Fruit fly (Drosophila melanogaster) whole organism, embryonic: Measurements from ENCODE around the gene CG10301.

ENCODE experiments used
- Bdp1 ChIP-seq: fragments of 200-800 bp; sonication (Bioruptor generic); optimal IDR thresholded peaks from 3 replicates; lab custom pipeline; 2016; ENCODE audit warnings: missing biosample characterization, missing genetic modification characterization
- Bgb ChIP-seq: fragments of 200-800 bp; sonication (Bioruptor generic); IDR thresholded peaks from 2 replicates; pipeline ENCODE4 v1.3.6; 2022; ENCODE audit warnings: missing biosample characterization, missing genetic modification characterization; ENCODE audit not compliant: partially characterized antibody
- Bteb2 ChIP-seq: fragments of 200-800 bp; sonication (Bioruptor generic); optimal IDR thresholded peaks from 2 replicates; lab custom pipeline; 2016; ENCODE audit warnings: missing biosample characterization, missing genetic modification characterization
- CG10959 ChIP-seq: fragments of 200-800 bp; sonication (Bioruptor generic); IDR thresholded peaks from 2 replicates; pipeline ENCODE4 v1.3.6; 2022; ENCODE audit warnings: missing biosample characterization, missing genetic modification characterization
- CG12071 ChIP-seq: fragments of 200-800 bp; sonication (Bioruptor generic); optimal IDR thresholded peaks from 3 replicates; lab custom pipeline; 2018; ENCODE audit warnings: missing biosample characterization, mild to moderate bottlenecking, missing genetic modification characterization
- CG13287 ChIP-seq: fragments of 200-800 bp; sonication (Bioruptor generic); IDR thresholded peaks from 2 replicates; pipeline ENCODE4 v1.3.6; 2022; ENCODE audit warnings: missing biosample characterization, missing genetic modification characterization; ENCODE audit not compliant: partially characterized antibody
- CG14710 ChIP-seq: fragments of 200-800 bp; sonication (Bioruptor generic); optimal IDR thresholded peaks from 3 replicates; lab custom pipeline; 2019; ENCODE audit warnings: missing biosample characterization, mild to moderate bottlenecking, missing genetic modification characterization, moderate library complexity
- CG14860 ChIP-seq: fragments of 200-800 bp; sonication (Bioruptor generic); IDR thresholded peaks from 3 replicates; pipeline ENCODE4 v1.3.6; 2022; ENCODE audit warnings: missing biosample characterization, missing genetic modification characterization; ENCODE audit not compliant: partially characterized antibody
- CG15514 ChIP-seq: fragments of 200-800 bp; sonication (Bioruptor generic); optimal IDR thresholded peaks from 3 replicates; lab custom pipeline; 2017; ENCODE audit warnings: missing biosample characterization, missing genetic modification characterization, mild to moderate bottlenecking, moderate library complexity, missing genetic modification reagents
- CG17612 ChIP-seq: fragments of 200-800 bp; sonication (Bioruptor generic); IDR thresholded peaks from 2 replicates; pipeline ENCODE4 v1.3.6; 2022; ENCODE audit warnings: missing biosample characterization, missing genetic modification characterization
- CG1792 ChIP-seq: fragments of 200-800 bp; sonication (Bioruptor generic); optimal IDR thresholded peaks from 2 replicates; lab custom pipeline; 2016; ENCODE audit warnings: missing biosample characterization, missing genetic modification characterization
- CG31224 ChIP-seq: fragments of 200-800 bp; sonication (Bioruptor generic); IDR thresholded peaks from 2 replicates; pipeline ENCODE4 v1.3.6; 2022; ENCODE audit warnings: missing biosample characterization, missing genetic modification characterization
- CG34422 ChIP-seq: fragments of 200-800 bp; sonication (Bioruptor generic); IDR thresholded peaks from 3 replicates; pipeline ENCODE4 v1.3.6; 2022; ENCODE audit warnings: missing biosample characterization, missing genetic modification characterization
- CG4617 ChIP-seq: fragments of 200-800 bp; sonication (Bioruptor generic); optimal IDR thresholded peaks from 3 replicates; lab custom pipeline; 2016; ENCODE audit warnings: missing biosample characterization, missing genetic modification characterization, borderline replicate concordance
- CG6683 ChIP-seq: fragments of 200-800 bp; sonication (Bioruptor generic); optimal IDR thresholded peaks from 2 replicates; lab custom pipeline; 2017; ENCODE audit warnings: missing biosample characterization, mild to moderate bottlenecking, missing genetic modification characterization, missing genetic modification reagents
- CG9876 ChIP-seq: fragments of 200-800 bp; sonication (Bioruptor generic); optimal IDR thresholded peaks from 2 replicates; lab custom pipeline; 2016; ENCODE audit warnings: missing biosample characterization, missing genetic modification characterization
- CG9932 ChIP-seq: fragments of 200-800 bp; sonication (Bioruptor generic); IDR thresholded peaks from 2 replicates; pipeline ENCODE4 v1.3.6; 2022; ENCODE audit warnings: missing biosample characterization, missing genetic modification characterization
- CTCF ChIP-seq: fragments of 200-800 bp; sonication (Bioruptor generic); optimal IDR thresholded peaks from 2 replicates; lab custom pipeline; 2017; ENCODE audit warnings: missing biosample characterization, mild to moderate bottlenecking, missing genetic modification characterization, moderate library complexity
- Hr39 ChIP-seq: fragments of >200 bp; optimal IDR thresholded peaks from 2 replicates; lab custom pipeline; 2017
- Opbp ChIP-seq: fragments of 200-800 bp; sonication (Bioruptor generic); IDR thresholded peaks from 3 replicates; pipeline ENCODE4 v1.3.6; 2022; ENCODE audit warnings: missing biosample characterization, missing genetic modification characterization; ENCODE audit not compliant: partially characterized antibody
- Ravus ChIP-seq: fragments of 200-800 bp; sonication (Bioruptor generic); IDR thresholded peaks from 2 replicates; pipeline ENCODE4 v1.3.6; 2022; ENCODE audit warnings: missing biosample characterization, missing genetic modification characterization
- Six4 ChIP-seq: fragments of 200-800 bp; sonication (Bioruptor generic); optimal IDR thresholded peaks from 2 replicates; lab custom pipeline; 2016; ENCODE audit warnings: missing biosample characterization, missing genetic modification characterization
- Sox102F ChIP-seq: fragments of 200-800 bp; sonication (Bioruptor generic); optimal IDR thresholded peaks from 2 replicates; lab custom pipeline; 2018; ENCODE audit warnings: missing biosample characterization, mild to moderate bottlenecking, missing genetic modification characterization, moderate library complexity
- Sry-δ ChIP-seq: fragments of 200-800 bp; sonication (Bioruptor generic); optimal IDR thresholded peaks from 2 replicates; lab custom pipeline; 2016; ENCODE audit warnings: missing biosample characterization, missing genetic modification characterization
- TFAM ChIP-seq: fragments of 200-800 bp; sonication (Bioruptor generic); optimal IDR thresholded peaks from 2 replicates; lab custom pipeline; 2017; ENCODE audit warnings: missing biosample characterization, missing genetic modification characterization, inconsistent platforms
- Usf ChIP-seq: fragments of 200-800 bp; sonication (Bioruptor generic); optimal IDR thresholded peaks from 2 replicates; lab custom pipeline; 2017; ENCODE audit warnings: missing genotype, missing biosample characterization, missing genetic modification characterization
- al ChIP-seq: fragments of 200-800 bp; sonication (Bioruptor generic); IDR thresholded peaks from 2 replicates; pipeline ENCODE4 v1.3.6; 2022; ENCODE audit warnings: missing biosample characterization, missing genetic modification characterization
- az2 ChIP-seq: fragments of 200-800 bp; sonication (Bioruptor generic); optimal IDR thresholded peaks from 3 replicates; lab custom pipeline; 2016; ENCODE audit warnings: missing biosample characterization, missing genetic modification characterization
- br ChIP-seq: fragments of >200 bp; optimal IDR thresholded peaks from 2 replicates; lab custom pipeline; 2017
- cas ChIP-seq: fragments of 200-800 bp; sonication (Bioruptor generic); IDR thresholded peaks from 2 replicates; pipeline ENCODE4 v1.3.6; 2022; ENCODE audit warnings: missing biosample characterization, missing genetic modification characterization
- cg ChIP-seq: fragments of 200-800 bp; sonication (Bioruptor generic); optimal IDR thresholded peaks from 3 replicates; lab custom pipeline; 2019; ENCODE audit warnings: missing biosample characterization, mild to moderate bottlenecking, missing genetic modification characterization, moderate library complexity
- chif ChIP-seq, 2 experiments: fragments of 200-800 bp; sonication (Bioruptor generic); optimal IDR thresholded peaks; 3 replicates each; lab custom pipeline; 2016; ENCODE audit warnings: missing biosample characterization in 2 of 2, missing genetic modification characterization in 2 of 2
- chm ChIP-seq: fragments of 200-800 bp; sonication (Bioruptor generic); IDR thresholded peaks from 2 replicates; pipeline ENCODE4 v1.3.6; 2022; ENCODE audit warnings: missing biosample characterization, missing genetic modification characterization
- chn ChIP-seq: fragments of 200-800 bp; sonication (Bioruptor generic); optimal IDR thresholded peaks from 2 replicates; lab custom pipeline; 2016; ENCODE audit warnings: missing biosample characterization, missing genetic modification characterization
- gem ChIP-seq: fragments of 200-800 bp; sonication (Bioruptor generic); optimal IDR thresholded peaks from 2 replicates; lab custom pipeline; 2019; ENCODE audit warnings: missing biosample characterization, mild to moderate bottlenecking, missing genetic modification characterization, moderate library complexity
- gfzf ChIP-seq: fragments of 200-800 bp; sonication (Bioruptor generic); optimal IDR thresholded peaks from 2 replicates; lab custom pipeline; 2016; ENCODE audit warnings: missing biosample characterization, mild to moderate bottlenecking, missing genetic modification characterization, moderate library complexity
- grn ChIP-seq: fragments of 200-800 bp; sonication (Bioruptor generic); optimal IDR thresholded peaks from 3 replicates; lab custom pipeline; 2017; ENCODE audit warnings: missing biosample characterization, missing genetic modification characterization
- gt ChIP-seq: fragments of 200-800 bp; sonication (Bioruptor generic); IDR thresholded peaks from 2 replicates; pipeline ENCODE4 v1.3.6; 2022; ENCODE audit warnings: missing biosample characterization, missing genetic modification characterization
- inv ChIP-seq: fragments of 200-800 bp; sonication (Bioruptor generic); IDR thresholded peaks from 2 replicates; pipeline ENCODE4 v1.3.6; 2022; ENCODE audit warnings: missing biosample characterization, missing genetic modification characterization; ENCODE audit not compliant: partially characterized antibody
- phol ChIP-seq: fragments of 200-800 bp; sonication (Bioruptor generic); optimal IDR thresholded peaks from 3 replicates; lab custom pipeline; 2018; ENCODE audit warnings: missing biosample characterization, mild to moderate bottlenecking, missing genetic modification characterization, moderate library complexity
- run ChIP-seq: fragments of 200-800 bp; sonication (Bioruptor generic); optimal IDR thresholded peaks from 3 replicates; lab custom pipeline; 2018; ENCODE audit warnings: missing biosample characterization, mild to moderate bottlenecking, missing genetic modification characterization
- salm ChIP-seq: fragments of 200-800 bp; sonication (Bioruptor generic); optimal IDR thresholded peaks from 2 replicates; lab custom pipeline; 2018; ENCODE audit warnings: missing biosample characterization, mild to moderate bottlenecking, missing genetic modification characterization
- slou ChIP-seq: fragments of 200-800 bp; sonication (Bioruptor generic); optimal IDR thresholded peaks from 3 replicates; lab custom pipeline; 2016; ENCODE audit warnings: missing biosample characterization, missing genetic modification characterization
- sqz ChIP-seq: fragments of 200-800 bp; sonication (Bioruptor generic); optimal IDR thresholded peaks from 3 replicates; lab custom pipeline; 2018; ENCODE audit warnings: missing biosample characterization, mild to moderate bottlenecking, missing genetic modification characterization
- sug ChIP-seq: fragments of 200-800 bp; optimal IDR thresholded peaks from 2 replicates; lab custom pipeline; 2019; ENCODE audit warnings: missing biosample characterization, mild to moderate bottlenecking, missing genetic modification characterization, moderate library complexity
- trem ChIP-seq: fragments of 200-800 bp; optimal IDR thresholded peaks from 3 replicates; lab custom pipeline; 2019; ENCODE audit warnings: missing biosample characterization, mild to moderate bottlenecking, missing genetic modification characterization, moderate library complexity

CG10301 gene

dm6 chr3R:23694579-23695033 is 15.4 kb upstream of the CG10301 start, which contains the start of gene CG10254 (continued):
- TF ChIP-seq CG1792 (GFP tag; lab: Kevin White, UChicago) (no peak), Usf (no peak), CG14860 (no peak), trem (tag; lab: Kevin White, UChicago) (peak; percentile 21), CG31224 (no peak), al (no peak), CG12071 (no peak), CG4617 (GFP tag; lab: Kevin White, UChicago) (peak; percentile 52), Ravus (GFP tag; lab: Robert Waterston, UW) (no peak), CG15514 (GFP tag; lab: Kevin White, UChicago) (peak; percentile 99), chm (GFP tag; lab: Robert Waterston, UW) (no peak), Opbp (GFP tag; lab: Robert Waterston, UW) (no peak), CG13287 (GFP tag; lab: Robert Waterston, UW) (peak; percentile 34; the same call in 1 of the 2 replicates), phol (tag; lab: Kevin White, UChicago) (peak; percentile 28), CG17612 (GFP tag; lab: Robert Waterston, UW) (no peak), Sox102F (GFP tag; lab: Kevin White, UChicago) (no peak), Bteb2 (GFP tag; lab: Kevin White, UChicago) (no peak), TFAM (GFP tag; lab: Kevin White, UChicago) (no peak), az2 (no peak), cas (GFP tag; lab: Robert Waterston, UW) (no peak), Bdp1 (GFP tag; lab: Kevin White, UChicago) (no peak), gfzf (GFP tag; lab: Kevin White, UChicago) (peak; percentile 87), Six4 (no peak), salm (tag; lab: Kevin White, UChicago) (no peak), sug (tag; lab: Kevin White, UChicago) (no peak), Hr39 (lab: Kevin White, UChicago) (no peak), Bgb (GFP tag; lab: Robert Waterston, UW) (no peak), Sry-δ (GFP tag; lab: Kevin White, UChicago) (no peak), sqz (GFP tag; lab: Kevin White, UChicago) (no peak), chn (GFP tag; lab: Kevin White, UChicago) (no peak), run (tag; lab: Kevin White, UChicago) (no peak), inv (GFP tag; lab: Robert Waterston, UW) (no peak), cg (GFP tag; lab: Kevin White, UChicago) (no peak), grn (GFP tag; lab: Kevin White, UChicago) (peak; percentile 95), slou (no peak), CG9876 (no peak), CG6683 (no peak), CG9932 (GFP tag; lab: Robert Waterston, UW) (no peak), chif (GFP tag; optimal IDR thresholded peaks at IDR 0.05; lab: Kevin White, UChicago) (no peak), CG14710 (tag; lab: Kevin White, UChicago) (peak; percentile 30), gt (GFP tag; lab: Robert Waterston, UW) (no peak), CG10959 (no peak), gem (tag; lab: Kevin White, UChicago) (no peak), CG34422 (GFP tag; lab: Robert Waterston, UW) (no peak), CTCF (peak; percentile 73), br (lab: Kevin White, UChicago) (no peak)
